Worm (Caenorhabditis elegans) whole organism, L2 larva: ENCODE data around the gene ZK632.10.

Experiments
- C34F6.9 ChIP-seq: fragments of 150-350 bp; optimal IDR thresholded peaks from 2 replicates; lab custom pipeline; 2014; ENCODE audit warnings: missing biosample characterization, missing genetic modification characterization
- F13H6.1 ChIP-seq: sonication (generic microtip); optimal IDR thresholded peaks from 2 replicates; lab custom pipeline; 2016; ENCODE audit warnings: missing genetic modification characterization, missing compliant biosample characterization
- R02D3.7 ChIP-seq: fragments of 150-350 bp; optimal IDR thresholded peaks from 2 replicates; lab custom pipeline; 2014; ENCODE audit warnings: missing biosample characterization, missing genetic modification characterization
- Y55F3AM.14 ChIP-seq: fragments of 200-800 bp; sonication (Bioruptor generic); optimal IDR thresholded peaks from 2 replicates; lab custom pipeline; 2018; ENCODE audit warnings: mild to moderate bottlenecking, missing genetic modification characterization, missing compliant biosample characterization
- ZK546.5 ChIP-seq: sonication (generic microtip); optimal IDR thresholded peaks from 2 replicates; lab custom pipeline; 2017; ENCODE audit warnings: missing biosample characterization, missing genetic modification characterization
- alr-1 ChIP-seq: fragments of 150-350 bp; optimal IDR thresholded peaks from 2 replicates; lab custom pipeline; 2014; ENCODE audit warnings: missing biosample characterization, missing genetic modification characterization
- aly-2 ChIP-seq: fragments of 150-350 bp; optimal IDR thresholded peaks from 2 replicates; lab custom pipeline; 2014; ENCODE audit warnings: missing biosample characterization, missing genetic modification characterization
- ama-1 ChIP-seq: fragments of 150-350 bp; optimal IDR thresholded peaks from 2 replicates; lab custom pipeline; 2018; ENCODE audit warnings: inconsistent platforms
- blmp-1 ChIP-seq: sonication (generic microtip); optimal IDR thresholded peaks from 2 replicates; lab custom pipeline; 2017; ENCODE audit warnings: missing genetic modification characterization, mild to moderate bottlenecking, missing compliant biosample characterization, antibody characterized with exemption, moderate library complexity; ENCODE audit not compliant: insufficient read depth
- ceh-16 ChIP-seq: fragments of 150-350 bp; optimal IDR thresholded peaks from 2 replicates; lab custom pipeline; 2014; ENCODE audit warnings: missing biosample characterization, missing genetic modification characterization
- ceh-82 ChIP-seq: fragments of 150-350 bp; optimal IDR thresholded peaks from 2 replicates; lab custom pipeline; 2014; ENCODE audit warnings: missing biosample characterization, missing genetic modification characterization
- crh-2 ChIP-seq: sonication (generic microtip); optimal IDR thresholded peaks from 2 replicates; lab custom pipeline; 2017; ENCODE audit warnings: missing biosample characterization, missing genetic modification characterization
- dmd-4 ChIP-seq: sonication (generic microtip); optimal IDR thresholded peaks from 2 replicates; lab custom pipeline; 2017; ENCODE audit warnings: missing biosample characterization, missing genetic modification characterization
- egl-27 ChIP-seq: sonication (generic microtip); optimal IDR thresholded peaks from 3 replicates; lab custom pipeline; 2017; ENCODE audit warnings: missing biosample characterization, missing genetic modification reagents, missing genetic modification characterization
- elt-1 ChIP-seq: fragments of 150-350 bp; optimal IDR thresholded peaks from 2 replicates; lab custom pipeline; 2014; ENCODE audit warnings: missing biosample characterization, missing genetic modification characterization
- elt-3 ChIP-seq: sonication (generic microtip); optimal IDR thresholded peaks from 2 replicates; lab custom pipeline; 2017; ENCODE audit warnings: missing biosample characterization, missing genetic modification characterization
- fos-1 ChIP-seq: fragments of 150-350 bp; optimal IDR thresholded peaks from 2 replicates; lab custom pipeline; 2014; ENCODE audit warnings: missing biosample characterization, missing genetic modification characterization
- gmeb-1 ChIP-seq: fragments of 150-350 bp; optimal IDR thresholded peaks from 2 replicates; lab custom pipeline; 2014; ENCODE audit warnings: missing biosample characterization, missing genetic modification characterization
- lin-11 ChIP-seq: fragments of 150-350 bp; sonication (generic microtip); optimal IDR thresholded peaks from 2 replicates; lab custom pipeline; 2014; ENCODE audit warnings: missing biosample characterization, missing genetic modification characterization, inconsistent platforms, mixed read lengths
- lin-13 ChIP-seq: fragments of 150-350 bp; optimal IDR thresholded peaks from 2 replicates; lab custom pipeline; 2014; ENCODE audit warnings: missing biosample characterization, missing genetic modification reagents, missing genetic modification characterization
- lin-39 ChIP-seq: fragments of 150-350 bp; optimal IDR thresholded peaks from 2 replicates; lab custom pipeline; 2014; ENCODE audit warnings: missing biosample characterization, missing genetic modification reagents, missing genetic modification characterization
- lsy-2 ChIP-seq, 2 experiments: fragments of 150-350 bp in 1 of 2; sonication (generic microtip) in 1 of 2; optimal IDR thresholded peaks; 2 replicates each; lab custom pipeline; 2014 to 2017; ENCODE audit warnings: missing biosample characterization in 2 of 2, missing genetic modification characterization in 2 of 2
- mab-5 ChIP-seq: fragments of 150-350 bp; optimal IDR thresholded peaks from 2 replicates; lab custom pipeline; 2014; ENCODE audit warnings: missing biosample characterization, missing genetic modification characterization
- mbf-1 ChIP-seq: sonication (generic microtip); optimal IDR thresholded peaks from 2 replicates; lab custom pipeline; 2017; ENCODE audit warnings: missing biosample characterization, missing genetic modification characterization
- mdl-1 ChIP-seq, 2 experiments: fragments of 150-350 bp in 1 of 2; sonication (generic microtip) in 1 of 2; optimal IDR thresholded peaks; 2 replicates each; lab custom pipeline; 2017; ENCODE audit warnings: missing biosample characterization in 2 of 2, missing genetic modification characterization in 2 of 2
- nhr-10 ChIP-seq: sonication (generic microtip); optimal IDR thresholded peaks from 2 replicates; lab custom pipeline; 2017; ENCODE audit warnings: missing biosample characterization, missing genetic modification characterization
- nhr-11 ChIP-seq: fragments of 150-350 bp; optimal IDR thresholded peaks from 2 replicates; lab custom pipeline; 2014; ENCODE audit warnings: missing biosample characterization, missing genetic modification characterization
- nhr-12 ChIP-seq: fragments of 150-350 bp; optimal IDR thresholded peaks from 2 replicates; lab custom pipeline; 2014; ENCODE audit warnings: missing biosample characterization, missing genetic modification characterization
- nhr-129 ChIP-seq: fragments of 150-350 bp; optimal IDR thresholded peaks from 2 replicates; lab custom pipeline; 2014; ENCODE audit warnings: missing biosample characterization, missing genetic modification characterization
- nhr-21 ChIP-seq: fragments of 150-350 bp; optimal IDR thresholded peaks from 2 replicates; lab custom pipeline; 2014; ENCODE audit warnings: missing biosample characterization, missing genetic modification characterization
- nhr-23 ChIP-seq: fragments of 150-350 bp; optimal IDR thresholded peaks from 2 replicates; lab custom pipeline; 2014; ENCODE audit warnings: missing biosample characterization, missing genetic modification reagents, missing genetic modification characterization
- nhr-237 ChIP-seq: fragments of 150-350 bp; optimal IDR thresholded peaks from 2 replicates; lab custom pipeline; 2014; ENCODE audit warnings: missing biosample characterization, missing genetic modification characterization
- nhr-25 ChIP-seq: fragments of 150-350 bp; sonication (generic microtip); optimal IDR thresholded peaks from 3 replicates; lab custom pipeline; 2014; ENCODE audit warnings: missing biosample characterization, missing genetic modification characterization
- nhr-6 ChIP-seq: fragments of 150-350 bp; optimal IDR thresholded peaks from 2 replicates; lab custom pipeline; 2014; ENCODE audit warnings: missing biosample characterization, missing genetic modification characterization
- nhr-77 ChIP-seq: fragments of 150-350 bp; optimal IDR thresholded peaks from 2 replicates; lab custom pipeline; 2014; ENCODE audit warnings: missing biosample characterization, missing genetic modification characterization
- peb-1 ChIP-seq: fragments of 150-350 bp; optimal IDR thresholded peaks from 2 replicates; lab custom pipeline; 2014; ENCODE audit warnings: missing biosample characterization, missing genetic modification characterization
- sem-4 ChIP-seq: fragments of 150-350 bp; optimal IDR thresholded peaks from 2 replicates; lab custom pipeline; 2014; ENCODE audit warnings: missing biosample characterization, missing genetic modification reagents, missing genetic modification characterization
- skn-1 ChIP-seq: sonication (generic microtip); optimal IDR thresholded peaks from 2 replicates; lab custom pipeline; 2017; ENCODE audit warnings: missing biosample characterization, missing genetic modification characterization
- sma-3 ChIP-seq: sonication (generic microtip); optimal IDR thresholded peaks from 2 replicates; lab custom pipeline; 2016; ENCODE audit warnings: missing genetic modification reagents, missing genetic modification characterization, missing compliant biosample characterization
- sma-9 ChIP-seq, 2 experiments: fragments of 150-350 bp in 1 of 2; sonication (generic microtip) in 1 of 2; optimal IDR thresholded peaks; 2 replicates each; lab custom pipeline; 2014 to 2016; ENCODE audit warnings: missing genetic modification characterization in 2 of 2, mild to moderate bottlenecking in 1 of 2, missing biosample characterization in 1 of 2, missing compliant biosample characterization in 1 of 2, missing genetic modification reagents in 1 of 2, moderate library complexity in 1 of 2
- snpc-4 ChIP-seq: fragments of 150-350 bp; optimal IDR thresholded peaks from 2 replicates; lab custom pipeline; 2014; ENCODE audit warnings: missing biosample characterization, missing genetic modification characterization
- unc-39 ChIP-seq: fragments of 150-350 bp; optimal IDR thresholded peaks from 2 replicates; lab custom pipeline; 2014; ENCODE audit warnings: missing biosample characterization, missing genetic modification characterization
- unc-55 ChIP-seq: fragments of 150-350 bp; sonication (generic microtip); optimal IDR thresholded peaks from 3 replicates; lab custom pipeline; 2014; ENCODE audit warnings: missing biosample characterization, missing genetic modification reagents, missing genetic modification characterization
- unc-62 ChIP-seq: fragments of 150-350 bp; optimal IDR thresholded peaks from 2 replicates; lab custom pipeline; 2014; ENCODE audit warnings: missing biosample characterization, missing genetic modification reagents, missing genetic modification characterization
- zag-1 ChIP-seq: fragments of 150-350 bp; optimal IDR thresholded peaks from 2 replicates; lab custom pipeline; 2014; ENCODE audit warnings: missing biosample characterization, missing genetic modification characterization
- ztf-1 ChIP-seq: fragments of 200-800 bp; sonication (Bioruptor generic); conservative IDR thresholded peaks from 2 replicates; pipeline ENCODE4 v1.3.6; 2022; ENCODE audit warnings: missing genetic modification characterization, missing compliant biosample characterization
- ztf-11 ChIP-seq: sonication (generic microtip); optimal IDR thresholded peaks from 2 replicates; lab custom pipeline; 2017; ENCODE audit warnings: missing biosample characterization, missing genetic modification characterization
- ztf-4 ChIP-seq: fragments of 150-350 bp; optimal IDR thresholded peaks from 2 replicates; lab custom pipeline; 2014; ENCODE audit warnings: missing biosample characterization, missing genetic modification characterization

The ZK632.10 gene

ce11 chrIII:9825073-9825828 is 2.3 kb downstream of the ZK632.10 start, which contains the start of gene ZK632.9:
Gene ZK632.9 (minus strand): TSS chrIII:9825432.
- TF ChIP-seq ZK546.5 (tag; lab: Kevin White, UChicago) = no peak
- peak; percentile 7 for TF ChIP-seq nhr-10 (tag; lab: Kevin White, UChicago)
- TF ChIP-seq fos-1 (tag; lab: Kevin White, UChicago) = peak; percentile 35
- peak; percentile 11 for TF ChIP-seq unc-55
- no peak for TF ChIP-seq mbf-1 (tag; lab: Kevin White, UChicago)
- TF ChIP-seq nhr-21 = peak; percentile 8
- TF ChIP-seq skn-1 (tag; lab: Kevin White, UChicago) = peak; percentile 34
- peak; percentile 32 for TF ChIP-seq nhr-129 (tag; lab: Kevin White, UChicago)
- TF ChIP-seq Y55F3AM.14 (GFP tag; lab: Kevin White, UChicago) = peak; percentile 9

DNA sequence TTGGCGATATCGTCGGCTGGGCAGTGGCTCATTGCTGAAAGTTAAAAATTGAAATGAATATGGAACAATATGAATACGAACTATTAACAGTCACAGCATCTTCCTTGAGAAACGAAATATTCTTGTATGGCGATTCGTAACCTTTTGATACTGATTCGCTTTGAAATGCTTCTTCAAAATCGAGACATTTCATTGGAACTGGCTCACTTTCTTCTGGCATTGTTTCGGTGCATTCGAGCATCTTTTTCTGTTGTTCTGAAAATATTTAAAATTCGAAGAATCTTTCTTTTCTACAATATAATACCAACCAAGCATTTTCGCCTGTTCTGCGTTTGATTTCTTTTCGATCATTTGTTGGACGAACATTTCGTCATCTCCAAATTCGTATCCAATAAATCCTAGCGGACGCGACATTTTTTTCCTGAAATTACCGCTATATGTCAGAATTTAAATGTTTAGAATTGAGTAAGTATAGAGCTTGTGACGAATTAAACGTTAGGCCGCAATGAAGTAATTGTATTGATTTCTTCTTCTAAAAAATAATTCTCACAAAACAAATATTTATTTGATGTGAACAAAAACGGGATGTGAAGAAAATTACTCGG is 3.1 kb downstream of the ZK632.10 start, which contains the start of gene lin-52:
Gene lin-52, minus strand, starts transcription at position 421 of the 605 bp plus-strand sequence.
- TF ChIP-seq mbf-1 (tag; lab: Kevin White, UChicago) (no peak), peb-1 (tag; lab: Kevin White, UChicago) (no peak), fos-1 (tag; lab: Kevin White, UChicago) (no peak), nhr-25 (tag; lab: Kevin White, UChicago) (peak; percentile 2), nhr-11 (no peak), ztf-11 (tag; lab: Kevin White, UChicago) (no peak), ztf-4 (tag; lab: Kevin White, UChicago) (peak; percentile 78), egl-27 (tag; lab: Kevin White, UChicago) (no peak), skn-1 (tag; lab: Kevin White, UChicago) (no peak), unc-39 (no peak), ZK546.5 (tag; lab: Kevin White, UChicago) (no peak), snpc-4 (tag; lab: Kevin White, UChicago) (no peak), ztf-1 (GFP tag; lab: Robert Waterston, UW) (no peak), lsy-2 (tag; optimal IDR thresholded peaks at IDR 0.05; lab: Kevin White, UChicago) (peak in 1 of 2 experiments; percentile 32), nhr-23 (no peak), R02D3.7 (tag; lab: Kevin White, UChicago) (no peak), nhr-129 (tag; lab: Kevin White, UChicago) (no peak), ama-1 (peak; percentile 67), F13H6.1 (tag; lab: Kevin White, UChicago) (no peak), lin-13 (peak; percentile 11), lin-39 (tag; lab: Kevin White, UChicago) (no peak), elt-1 (tag; lab: Kevin White, UChicago) (no peak), dmd-4 (tag; lab: Kevin White, UChicago) (no peak), lin-11 (tag; lab: Kevin White, UChicago) (no peak), mdl-1 (tag; optimal IDR thresholded peaks at IDR 0.05; lab: Kevin White, UChicago) (no peak), unc-62 (GFP tag; lab: Kevin White, UChicago) (no peak), ceh-82 (no peak), nhr-237 (tag; lab: Kevin White, UChicago) (no peak), elt-3 (no peak), Y55F3AM.14 (GFP tag; lab: Kevin White, UChicago) (no peak), nhr-6 (no peak), nhr-21 (no peak), crh-2 (tag; lab: Kevin White, UChicago) (peak; percentile 18), sem-4 (tag; lab: Kevin White, UChicago) (no peak), blmp-1 (tag; lab: Kevin White, UChicago) (no peak), unc-55 (no peak), zag-1 (no peak), aly-2 (tag; lab: Kevin White, UChicago) (no peak), mab-5 (tag; lab: Kevin White, UChicago) (no peak), gmeb-1 (tag; lab: Kevin White, UChicago) (no peak), nhr-10 (tag; lab: Kevin White, UChicago) (no peak), C34F6.9 (tag; lab: Kevin White, UChicago) (no peak), nhr-77 (no peak), alr-1 (tag; lab: Kevin White, UChicago) (no peak), ceh-16 (tag; lab: Kevin White, UChicago) (no peak), sma-9 (GFP tag; optimal IDR thresholded peaks at IDR 0.05; lab: Kevin White, UChicago) (no peak), sma-9 (tag; optimal IDR thresholded peaks at IDR 0.05; lab: Kevin White, UChicago) (no peak), nhr-12 (tag; lab: Kevin White, UChicago) (no peak), sma-3 (GFP tag; lab: Kevin White, UChicago) (peak; percentile 40)
- TF ChIP-seq, all 48 proteins: peak for 7
